Fruit fly (Drosophila melanogaster) whole organism, wandering third instar larva: ENCODE measurements around the gene CG14411.

ENCODE experiments used
- Abd-B ChIP-seq: fragments of >200 bp; optimal IDR thresholded peaks from 2 replicates; lab custom pipeline; 2017; ENCODE audit warnings: missing biosample characterization, missing genetic modification characterization
- CG32264 ChIP-seq: fragments of 200-800 bp; sonication (Bioruptor generic); optimal IDR thresholded peaks from 2 replicates; lab custom pipeline; 2016; ENCODE audit warnings: missing biosample characterization, missing genetic modification characterization
- CG9705 ChIP-seq: fragments of 200-800 bp; sonication (Bioruptor generic); optimal IDR thresholded peaks from 2 replicates; lab custom pipeline; 2018; ENCODE audit warnings: missing biosample characterization, mild to moderate bottlenecking, missing genetic modification characterization
- Dfd ChIP-seq: fragments of >200 bp; optimal IDR thresholded peaks from 2 replicates; lab custom pipeline; 2017; ENCODE audit warnings: missing biosample characterization, missing genetic modification characterization
- Dif ChIP-seq: fragments of 200-275, 200-300 bp; sonication (Bioruptor generic); optimal IDR thresholded peaks from 2 replicates; lab custom pipeline; 2018; ENCODE audit warnings: missing biosample characterization, missing genetic modification characterization; ENCODE audit not compliant: partially characterized antibody
- GATAd ChIP-seq: sonication (Bioruptor generic); optimal IDR thresholded peaks from 2 replicates; lab custom pipeline; 2016; ENCODE audit warnings: missing biosample characterization, missing genetic modification characterization
- HLH106 ChIP-seq: fragments of 200-800 bp; optimal IDR thresholded peaks from 3 replicates; lab custom pipeline; 2019; ENCODE audit warnings: missing biosample characterization, mild to moderate bottlenecking, missing genetic modification characterization, moderate library complexity
- Hnf4 ChIP-seq: fragments of 200-800 bp; sonication (Bioruptor generic); optimal IDR thresholded peaks from 2 replicates; lab custom pipeline; 2016; ENCODE audit warnings: missing biosample characterization, mild to moderate bottlenecking, missing genetic modification characterization
- Jra ChIP-seq: sonication (Bioruptor generic); optimal IDR thresholded peaks from 2 replicates; lab custom pipeline; 2016; ENCODE audit warnings: missing biosample characterization, missing genetic modification characterization
- Mio ChIP-seq: sonication (Bioruptor generic); optimal IDR thresholded peaks from 2 replicates; lab custom pipeline; 2016; ENCODE audit warnings: missing biosample characterization, missing genetic modification characterization
- Myc ChIP-seq: fragments of >200 bp; optimal IDR thresholded peaks from 2 replicates; lab custom pipeline; 2017
- OdsH ChIP-seq: fragments of 200-800 bp; sonication (Bioruptor generic); optimal IDR thresholded peaks from 2 replicates; lab custom pipeline; 2016; ENCODE audit warnings: missing biosample characterization, mild to moderate bottlenecking, missing genetic modification characterization
- Rel ChIP-seq, 2 experiments: fragments of 200-800 bp; sonication (Bioruptor generic) in 1 of 2; optimal IDR thresholded peaks; 2 replicates in 1 of 2; 3 replicates in 1 of 2; lab custom pipeline; 2016 to 2019; ENCODE audit warnings: mild to moderate bottlenecking in 2 of 2, missing biosample characterization in 2 of 2, missing genetic modification characterization in 2 of 2, moderate library complexity in 1 of 2
- Sp1 ChIP-seq: fragments of 200-800 bp; sonication (Bioruptor generic); optimal IDR thresholded peaks from 3 replicates; lab custom pipeline; 2019; ENCODE audit warnings: missing biosample characterization, mild to moderate bottlenecking, missing genetic modification characterization, moderate library complexity
- Vsx2 ChIP-seq: fragments of 200-300, 225-300 bp; sonication (Bioruptor generic); optimal IDR thresholded peaks from 2 replicates; lab custom pipeline; 2018; ENCODE audit warnings: missing biosample characterization, missing genetic modification characterization; ENCODE audit not compliant: partially characterized antibody
- br ChIP-seq: fragments of 200-800 bp; sonication (Bioruptor generic); optimal IDR thresholded peaks from 2 replicates; lab custom pipeline; 2016; ENCODE audit warnings: missing biosample characterization, missing genetic modification characterization
- brk ChIP-seq: fragments of 200-800 bp; sonication (Bioruptor generic); optimal IDR thresholded peaks from 2 replicates; lab custom pipeline; 2016; ENCODE audit warnings: missing biosample characterization, mild to moderate bottlenecking, missing genetic modification characterization
- dl ChIP-seq, 2 experiments: fragments of 175-275, 200-275 bp in 1 of 2; fragments of 200-275 bp in 1 of 2; sonication (Bioruptor generic); optimal IDR thresholded peaks; lab custom pipeline; 2018; ENCODE audit warnings: mild to moderate bottlenecking in 2 of 2, missing biosample characterization in 2 of 2, missing genetic modification characterization in 2 of 2, moderate library complexity in 2 of 2; ENCODE audit not compliant: partially characterized antibody in 2 of 2, insufficient read depth in 1 of 2
- dmrt93B ChIP-seq: fragments of 200-800 bp; sonication (Bioruptor generic); optimal IDR thresholded peaks from 2 replicates; lab custom pipeline; 2018; ENCODE audit warnings: missing biosample characterization, mild to moderate bottlenecking, missing genetic modification characterization
- dsf ChIP-seq: sonication (Bioruptor generic); optimal IDR thresholded peaks from 2 replicates; lab custom pipeline; 2016; ENCODE audit warnings: missing biosample characterization, missing genetic modification characterization, borderline replicate concordance
- ey ChIP-seq: fragments of 200-800 bp; sonication (Bioruptor generic); optimal IDR thresholded peaks from 2 replicates; lab custom pipeline; 2016; ENCODE audit warnings: missing biosample characterization, missing genetic modification characterization
- foxo ChIP-seq, 2 experiments: fragments of 200-800 bp; sonication (Bioruptor generic); optimal IDR thresholded peaks; 2 replicates in 1 of 2; 3 replicates in 1 of 2; lab custom pipeline; 2016 to 2017; ENCODE audit warnings: missing biosample characterization in 2 of 2, missing genetic modification characterization in 2 of 2
- fru ChIP-seq: fragments of 200-800 bp; sonication (Bioruptor generic); optimal IDR thresholded peaks from 3 replicates; lab custom pipeline; 2016; ENCODE audit warnings: missing biosample characterization, mild to moderate bottlenecking, missing genetic modification characterization
- lola ChIP-seq: fragments of >200 bp; optimal IDR thresholded peaks from 2 replicates; lab custom pipeline; 2017; ENCODE audit warnings: missing biosample characterization, missing genetic modification characterization
- pan ChIP-seq: fragments of >200 bp; optimal IDR thresholded peaks from 2 replicates; lab custom pipeline; 2017
- psq ChIP-seq: fragments of 200-800 bp; sonication (Bioruptor generic); optimal IDR thresholded peaks from 3 replicates; lab custom pipeline; 2017; ENCODE audit warnings: missing biosample characterization, mild to moderate bottlenecking, missing genetic modification characterization, moderate library complexity
- rgr ChIP-seq: fragments of 200-800 bp; sonication (Bioruptor generic); optimal IDR thresholded peaks from 3 replicates; lab custom pipeline; 2016; ENCODE audit warnings: missing biosample characterization, mild to moderate bottlenecking, missing genetic modification characterization
- sage ChIP-seq: fragments of 200-800 bp; sonication (Bioruptor generic); optimal IDR thresholded peaks from 2 replicates; lab custom pipeline; 2016; ENCODE audit warnings: missing biosample characterization, mild to moderate bottlenecking, missing genetic modification characterization
- sv ChIP-seq: fragments of 200-800 bp; sonication (Bioruptor generic); optimal IDR thresholded peaks from 3 replicates; lab custom pipeline; 2016; ENCODE audit warnings: missing biosample characterization, missing genetic modification characterization
- tai ChIP-seq: sonication (Bioruptor generic); optimal IDR thresholded peaks from 2 replicates; lab custom pipeline; 2016; ENCODE audit warnings: missing biosample characterization, missing genetic modification characterization
- usp ChIP-seq: fragments of >200 bp; optimal IDR thresholded peaks from 2 replicates; lab custom pipeline; 2017; ENCODE audit warnings: missing biosample characterization, missing genetic modification characterization
- woc ChIP-seq: sonication (Bioruptor generic); optimal IDR thresholded peaks from 2 replicates; lab custom pipeline; 2016; ENCODE audit warnings: missing biosample characterization, mild to moderate bottlenecking, missing genetic modification characterization

Gene CG14411

DNA sequence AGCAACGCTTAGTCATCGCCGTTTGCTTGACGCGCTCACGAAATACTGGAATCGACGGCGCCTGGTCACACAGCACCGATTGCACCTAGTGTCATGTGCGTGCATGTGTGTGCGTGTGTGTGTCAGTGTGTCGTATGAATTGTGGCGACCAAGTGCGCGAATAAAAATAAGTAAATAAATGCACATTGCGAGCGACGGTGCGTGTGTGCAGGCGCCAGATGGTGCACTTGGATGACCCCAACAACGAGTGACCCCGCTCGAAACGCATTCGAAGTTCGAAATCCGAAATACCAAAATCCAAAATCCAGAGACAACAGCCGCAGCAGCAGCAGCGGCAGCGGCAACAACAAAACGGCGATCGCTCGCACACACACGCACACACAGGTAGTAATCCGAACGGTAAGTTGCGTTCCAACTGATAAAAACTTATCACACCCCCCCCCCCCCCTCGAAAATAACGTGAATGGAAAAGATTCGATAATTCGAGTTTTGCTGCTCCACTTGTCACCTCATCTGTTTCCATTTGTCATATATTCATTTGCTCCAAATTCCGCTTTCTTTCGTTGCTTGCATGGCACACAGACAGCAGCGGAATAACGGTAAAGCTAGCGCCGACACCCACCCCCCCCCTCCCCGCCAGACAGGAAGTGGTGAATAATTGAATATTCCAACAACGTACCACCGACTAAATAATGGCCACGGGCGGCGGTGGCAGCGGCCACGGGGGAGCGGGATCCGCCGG is at the start of gene CG14411:
TSS of gene CG14411 (plus strand) at position 86 of the 742 bp plus-strand sequence.
- no peak for TF ChIP-seq Abd-B (GFP tag; lab: Kevin White, UChicago)
- no peak for TF ChIP-seq Rel (GFP tag; optimal IDR thresholded peaks at IDR 0.05; lab: Kevin White, UChicago)
- no peak for TF ChIP-seq Rel (tag; optimal IDR thresholded peaks at IDR 0.05; lab: Kevin White, UChicago)
- TF ChIP-seq dmrt93B (GFP tag; lab: Kevin White, UChicago), result no peak
- no peak for TF ChIP-seq dsf (GFP tag; lab: Kevin White, UChicago)
- TF ChIP-seq CG32264 (GFP tag; lab: Kevin White, UChicago), result no peak
- no peak for TF ChIP-seq Sp1 (GFP tag; lab: Kevin White, UChicago)
- TF ChIP-seq lola (GFP tag; lab: Kevin White, UChicago), result no peak
- no peak for TF ChIP-seq tai (GFP tag; lab: Kevin White, UChicago)
- TF ChIP-seq Dif (GFP tag; lab: Kevin White, UChicago), result no peak
- peak; percentile 7 for TF ChIP-seq OdsH
- no peak for TF ChIP-seq Mio
- no peak for TF ChIP-seq HLH106 (tag; lab: Kevin White, UChicago)
- TF ChIP-seq GATAd (GFP tag; lab: Kevin White, UChicago), result no peak
- TF ChIP-seq usp (GFP tag; lab: Kevin White, UChicago), result no peak
- TF ChIP-seq fru, result no peak
- TF ChIP-seq woc, result peak; percentile 11
- no peak for TF ChIP-seq sv (GFP tag; lab: Kevin White, UChicago)
- no peak for TF ChIP-seq ey (GFP tag; lab: Kevin White, UChicago)

DNA sequence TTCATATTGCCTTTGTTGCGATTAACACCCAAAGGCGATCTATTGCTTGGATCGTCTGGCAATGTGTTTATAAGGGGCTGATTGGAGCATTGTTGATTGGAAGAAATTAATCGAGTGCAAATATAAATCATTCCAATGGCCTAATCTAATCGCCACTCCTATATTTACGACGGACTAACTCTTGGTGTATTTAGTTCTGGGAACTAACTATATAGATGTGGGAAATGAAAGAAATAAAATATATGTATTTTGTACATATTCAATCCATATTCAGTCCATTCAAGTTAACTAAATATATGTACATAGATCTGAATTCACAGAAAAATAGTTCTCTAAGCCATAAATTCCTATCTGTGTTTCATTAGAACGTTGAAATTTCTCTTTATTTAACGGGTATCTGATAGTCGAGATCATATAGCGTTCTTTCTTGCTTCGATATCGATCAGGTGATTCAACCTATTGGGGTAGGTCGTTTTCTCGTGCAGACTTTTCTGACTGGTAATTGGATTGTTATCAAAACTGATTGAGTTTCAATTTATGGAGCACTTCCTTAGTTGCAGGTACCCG is 48.4 kb upstream of the CG14411 start, which contains the start of gene Ag5r2:
TSS of gene Ag5r2 (minus strand) at position 51 of the 567 bp plus-strand sequence.
- TF ChIP-seq Sp1 (GFP tag; lab: Kevin White, UChicago) (no peak), brk (GFP tag; lab: Kevin White, UChicago) (no peak), dl (GFP tag; optimal IDR thresholded peaks at IDR 0.05; lab: Kevin White, UChicago; ENCODE audit: insufficient read depth in 1 of 2, partially characterized antibody in 2 of 2) (no peak), CG9705 (no peak), ey (GFP tag; lab: Kevin White, UChicago) (no peak), usp (GFP tag; lab: Kevin White, UChicago) (no peak), br (GFP tag; lab: Kevin White, UChicago) (no peak), woc (no peak), foxo (GFP tag; optimal IDR thresholded peaks at IDR 0.05; lab: Kevin White, UChicago) (no peak), Jra (no peak), lola (GFP tag; lab: Kevin White, UChicago) (no peak), pan (lab: Kevin White, UChicago) (no peak), Myc (no peak), Vsx2 (GFP tag; lab: Kevin White, UChicago) (no peak), Hnf4 (no peak), GATAd (GFP tag; lab: Kevin White, UChicago) (no peak), dmrt93B (GFP tag; lab: Kevin White, UChicago) (no peak), rgr (no peak), Abd-B (GFP tag; lab: Kevin White, UChicago) (no peak)

DNA sequence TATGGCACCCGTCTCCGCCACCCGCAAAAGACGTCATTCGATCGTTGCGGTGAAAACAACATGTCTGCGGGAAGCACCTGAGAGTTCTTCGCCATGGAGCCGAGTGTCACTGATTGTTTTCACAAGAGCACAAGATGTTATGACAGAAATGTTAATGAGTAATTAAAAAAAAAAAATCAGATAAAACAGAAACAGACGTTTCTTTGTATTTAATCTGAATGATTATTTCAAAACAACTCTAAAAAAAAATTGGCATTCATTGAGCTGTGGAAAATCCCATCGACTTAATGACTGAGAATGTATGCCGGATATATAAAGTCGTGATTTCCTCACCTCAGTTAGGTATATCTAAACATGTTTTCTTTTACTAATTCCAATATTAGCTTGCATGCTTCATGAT is 46.0 kb upstream of the CG14411 start, which contains the start of gene Ag5r:
TSS of gene Ag5r (minus strand) at position 101 of the 400 bp plus-strand sequence.
- no peak for TF ChIP-seq HLH106 (tag; lab: Kevin White, UChicago)
- no peak for TF ChIP-seq Rel (GFP tag; optimal IDR thresholded peaks at IDR 0.05; lab: Kevin White, UChicago)
- no peak for TF ChIP-seq Rel (tag; optimal IDR thresholded peaks at IDR 0.05; lab: Kevin White, UChicago)
- TF ChIP-seq CG9705, result no peak
- TF ChIP-seq dmrt93B (GFP tag; lab: Kevin White, UChicago), result no peak
- no peak for TF ChIP-seq Dfd
- no peak for TF ChIP-seq dsf (GFP tag; lab: Kevin White, UChicago)
- TF ChIP-seq brk (GFP tag; lab: Kevin White, UChicago), result no peak
- TF ChIP-seq ey (GFP tag; lab: Kevin White, UChicago), result no peak
- no peak for TF ChIP-seq Vsx2 (GFP tag; lab: Kevin White, UChicago)
- TF ChIP-seq dl (GFP tag; optimal IDR thresholded peaks at IDR 0.05; lab: Kevin White, UChicago; ENCODE audit: insufficient read depth in 1 of 2, partially characterized antibody in 2 of 2), result no peak
- TF ChIP-seq psq (GFP tag; lab: Kevin White, UChicago), result no peak
- no peak for TF ChIP-seq pan (lab: Kevin White, UChicago)
- no peak for TF ChIP-seq rgr
- TF ChIP-seq sage (GFP tag; lab: Kevin White, UChicago), result no peak
- TF ChIP-seq, all 38 proteins: peak for 0
